Fruit fly (Drosophila melanogaster) whole organism, embryonic: ENCODE results near the gene CG8281.

Experiments
- Asciz ChIP-seq: fragments of 200-800 bp; sonication (Bioruptor generic); optimal IDR thresholded peaks from 2 replicates; lab custom pipeline; 2017; ENCODE audit warnings: missing biosample characterization, mild to moderate bottlenecking, missing genetic modification characterization, missing genetic modification reagents
- B-H2 ChIP-seq: fragments of 200-800 bp; sonication (Bioruptor generic); optimal IDR thresholded peaks from 2 replicates; lab custom pipeline; 2018; ENCODE audit warnings: missing biosample characterization, mild to moderate bottlenecking, missing genetic modification characterization
- CG10147 ChIP-seq: fragments of 200-800 bp; sonication (Bioruptor generic); optimal IDR thresholded peaks from 2 replicates; lab custom pipeline; 2019; ENCODE audit warnings: missing biosample characterization, mild to moderate bottlenecking, missing genetic modification characterization, moderate library complexity
- CG11456 ChIP-seq: fragments of 200-800 bp; sonication (Bioruptor generic); IDR thresholded peaks from 3 replicates; pipeline ENCODE4 v1.3.6; 2022; ENCODE audit warnings: missing biosample characterization, missing genetic modification characterization
- CG11695 ChIP-seq: fragments of 200-800 bp; sonication (Bioruptor generic); IDR thresholded peaks from 3 replicates; pipeline ENCODE4 v1.3.6; 2022; ENCODE audit warnings: missing biosample characterization, missing genetic modification characterization
- CG12219 ChIP-seq: fragments of 200-800 bp; sonication (Bioruptor generic); optimal IDR thresholded peaks from 3 replicates; lab custom pipeline; 2018; ENCODE audit warnings: missing biosample characterization, mild to moderate bottlenecking, missing genetic modification characterization
- CG12744 ChIP-seq: fragments of 200-800 bp; sonication (Bioruptor generic); optimal IDR thresholded peaks from 2 replicates; lab custom pipeline; 2016; ENCODE audit warnings: missing biosample characterization, missing genetic modification characterization
- CG13424 ChIP-seq: fragments of 200-800 bp; sonication (Bioruptor generic); optimal IDR thresholded peaks from 2 replicates; lab custom pipeline; 2019; ENCODE audit warnings: missing biosample characterization, mild to moderate bottlenecking, missing genetic modification characterization, moderate library complexity
- CG13894 ChIP-seq: fragments of 200-800 bp; sonication (Bioruptor generic); optimal IDR thresholded peaks from 3 replicates; lab custom pipeline; 2018; ENCODE audit warnings: missing biosample characterization, mild to moderate bottlenecking, missing genetic modification characterization, moderate library complexity
- CG17359 ChIP-seq: fragments of 200-800 bp; sonication (Bioruptor generic); optimal IDR thresholded peaks from 3 replicates; lab custom pipeline; 2018; ENCODE audit warnings: missing biosample characterization, mild to moderate bottlenecking, missing genetic modification characterization, moderate library complexity
- CG17829 ChIP-seq: fragments of 200-800 bp; optimal IDR thresholded peaks from 2 replicates; lab custom pipeline; 2019; ENCODE audit warnings: missing biosample characterization, mild to moderate bottlenecking, missing genetic modification characterization, moderate library complexity
- CG31224 ChIP-seq: fragments of 200-800 bp; sonication (Bioruptor generic); IDR thresholded peaks from 2 replicates; pipeline ENCODE4 v1.3.6; 2022; ENCODE audit warnings: missing biosample characterization, missing genetic modification characterization
- CG31441 ChIP-seq: fragments of 200-800 bp; sonication (Bioruptor generic); IDR thresholded peaks from 2 replicates; pipeline ENCODE4 v1.3.6; 2022; ENCODE audit warnings: missing biosample characterization, missing genetic modification characterization
- CG3281 ChIP-seq: fragments of 200-800 bp; sonication (Bioruptor generic); optimal IDR thresholded peaks from 3 replicates; lab custom pipeline; 2017; ENCODE audit warnings: missing biosample characterization, mild to moderate bottlenecking, missing genetic modification characterization
- CG34224 ChIP-seq: fragments of 200-800 bp; sonication (Bioruptor generic); IDR thresholded peaks from 3 replicates; pipeline ENCODE4 v1.3.6; 2022; ENCODE audit warnings: missing biosample characterization, missing genetic modification characterization; ENCODE audit not compliant: partially characterized antibody
- CG4820 ChIP-seq: fragments of 200-800 bp; sonication (Bioruptor generic); optimal IDR thresholded peaks from 3 replicates; lab custom pipeline; 2016; ENCODE audit warnings: missing biosample characterization, missing genetic modification characterization
- CG5953 ChIP-seq: fragments of 200-800 bp; sonication (Bioruptor generic); IDR thresholded peaks from 2 replicates; pipeline ENCODE4 v1.3.6; 2022; ENCODE audit warnings: missing biosample characterization, missing genetic modification characterization
- CG6854 ChIP-seq: fragments of 200-800 bp; sonication (Bioruptor generic); optimal IDR thresholded peaks from 3 replicates; lab custom pipeline; 2017; ENCODE audit warnings: missing biosample characterization, mild to moderate bottlenecking, missing genetic modification characterization
- CG7839 ChIP-seq: fragments of 200-800 bp; sonication (Bioruptor generic); optimal IDR thresholded peaks from 3 replicates; lab custom pipeline; 2018; ENCODE audit warnings: missing biosample characterization, mild to moderate bottlenecking, missing genetic modification characterization, moderate library complexity
- CG7987 ChIP-seq: fragments of 200-800 bp; sonication (Bioruptor generic); optimal IDR thresholded peaks from 2 replicates; lab custom pipeline; 2018; ENCODE audit warnings: missing biosample characterization, mild to moderate bottlenecking, missing genetic modification characterization, moderate library complexity
- CG9932 ChIP-seq: fragments of 200-800 bp; sonication (Bioruptor generic); IDR thresholded peaks from 2 replicates; pipeline ENCODE4 v1.3.6; 2022; ENCODE audit warnings: missing biosample characterization, missing genetic modification characterization
- Dp ChIP-seq: fragments of 200-800 bp; sonication (Bioruptor generic); optimal IDR thresholded peaks from 2 replicates; lab custom pipeline; 2018; ENCODE audit warnings: missing biosample characterization, mild to moderate bottlenecking, missing genetic modification characterization, moderate library complexity
- Ets65A ChIP-seq: fragments of 200-800 bp; sonication (Bioruptor generic); peaks from one replicate; lab custom pipeline; 2016; ENCODE audit warnings: missing biosample characterization, missing genetic modification characterization
- Fer2 ChIP-seq: fragments of 200-800 bp; sonication (Bioruptor generic); optimal IDR thresholded peaks from 2 replicates; lab custom pipeline; 2018; ENCODE audit warnings: missing biosample characterization, mild to moderate bottlenecking, missing genetic modification characterization, moderate library complexity
- H2.0 ChIP-seq: fragments of 200-800 bp; sonication (Bioruptor generic); IDR thresholded peaks from 2 replicates; pipeline ENCODE4 v1.3.6; 2022; ENCODE audit warnings: missing biosample characterization, missing genetic modification characterization
- Hand ChIP-seq: fragments of 200-800 bp; sonication (Bioruptor generic); optimal IDR thresholded peaks from 2 replicates; lab custom pipeline; 2017; ENCODE audit warnings: mild to moderate bottlenecking, missing biosample characterization, missing genetic modification reagents, missing genetic modification characterization
- MESR4 ChIP-seq: fragments of 200-800 bp; sonication (Bioruptor generic); optimal IDR thresholded peaks from 2 replicates; lab custom pipeline; 2018; ENCODE audit warnings: missing biosample characterization, mild to moderate bottlenecking, missing genetic modification characterization, moderate library complexity
- Med ChIP-seq: fragments of 200-800 bp; sonication (Bioruptor generic); peaks from one replicate; lab custom pipeline; 2016; ENCODE audit warnings: missing biosample characterization, missing genetic modification characterization, mild to moderate bottlenecking, inconsistent platforms, moderate library complexity
- Nf-YC ChIP-seq: fragments of 200-800 bp; optimal IDR thresholded peaks from 3 replicates; lab custom pipeline; 2019; ENCODE audit warnings: missing biosample characterization, mild to moderate bottlenecking, missing genetic modification characterization, moderate library complexity
- NfI ChIP-seq: fragments of 200-800 bp; sonication (Bioruptor generic); optimal IDR thresholded peaks from 3 replicates; lab custom pipeline; 2018; ENCODE audit warnings: missing biosample characterization, mild to moderate bottlenecking, missing genetic modification characterization, moderate library complexity
- Pdp1 ChIP-seq, 2 experiments: fragments of 200-800 bp; sonication (Bioruptor generic); optimal IDR thresholded peaks; 3 replicates each; lab custom pipeline; 2016; ENCODE audit warnings: missing biosample characterization in 2 of 2, missing genetic modification characterization in 2 of 2, mild to moderate bottlenecking in 1 of 2, moderate library complexity in 1 of 2
- TFAM ChIP-seq: fragments of 200-800 bp; sonication (Bioruptor generic); optimal IDR thresholded peaks from 2 replicates; lab custom pipeline; 2017; ENCODE audit warnings: missing biosample characterization, missing genetic modification characterization, inconsistent platforms
- abd-A ChIP-seq: fragments of 200-800 bp; sonication (Bioruptor generic); optimal IDR thresholded peaks from 3 replicates; lab custom pipeline; 2019; ENCODE audit warnings: missing biosample characterization, mild to moderate bottlenecking, missing genetic modification characterization, moderate library complexity
- caup ChIP-seq: fragments of 200-800 bp; sonication (Bioruptor generic); optimal IDR thresholded peaks from 3 replicates; lab custom pipeline; 2017; ENCODE audit warnings: missing biosample characterization, mild to moderate bottlenecking, missing genetic modification characterization, moderate library complexity; ENCODE audit not compliant: severe bottlenecking
- chinmo ChIP-seq: fragments of 200-800 bp; sonication (Bioruptor generic); IDR thresholded peaks from 4 replicates; pipeline ENCODE4 v1.3.6; 2022; ENCODE audit warnings: missing biosample characterization, missing genetic modification characterization; ENCODE audit not compliant: partially characterized antibody
- dmrt99B ChIP-seq: fragments of 200-800 bp; sonication (Bioruptor generic); optimal IDR thresholded peaks from 2 replicates; lab custom pipeline; 2018; ENCODE audit warnings: missing biosample characterization, mild to moderate bottlenecking, missing genetic modification characterization, moderate library complexity
- gcm ChIP-seq: fragments of 200-800 bp; sonication (Bioruptor generic); optimal IDR thresholded peaks from 2 replicates; lab custom pipeline; 2019; ENCODE audit warnings: missing biosample characterization, mild to moderate bottlenecking, missing genetic modification characterization, moderate library complexity
- gfzf ChIP-seq: fragments of 200-800 bp; sonication (Bioruptor generic); optimal IDR thresholded peaks from 2 replicates; lab custom pipeline; 2016; ENCODE audit warnings: missing biosample characterization, mild to moderate bottlenecking, missing genetic modification characterization, moderate library complexity
- hbn ChIP-seq: fragments of 200-800 bp; sonication (Bioruptor generic); IDR thresholded peaks from 2 replicates; pipeline ENCODE4 v1.3.6; 2022; ENCODE audit warnings: missing biosample characterization, missing genetic modification characterization; ENCODE audit not compliant: partially characterized antibody
- lmd ChIP-seq: fragments of 200-800 bp; sonication (Bioruptor generic); IDR thresholded peaks from 2 replicates; pipeline ENCODE4 v1.3.6; 2022; ENCODE audit warnings: missing biosample characterization, missing genetic modification characterization
- nau ChIP-seq: fragments of 200-800 bp; sonication (Bioruptor generic); optimal IDR thresholded peaks from 3 replicates; lab custom pipeline; 2017; ENCODE audit warnings: missing biosample characterization, mild to moderate bottlenecking, missing genetic modification characterization, missing genetic modification reagents
- nerfin-2 ChIP-seq: fragments of 200-800 bp; sonication (Bioruptor generic); IDR thresholded peaks from 2 replicates; pipeline ENCODE4 v1.3.6; 2022; ENCODE audit warnings: missing biosample characterization, missing genetic modification characterization; ENCODE audit not compliant: partially characterized antibody
- nom ChIP-seq: fragments of 200-800 bp; sonication (Bioruptor generic); optimal IDR thresholded peaks from 2 replicates; lab custom pipeline; 2017; ENCODE audit warnings: missing biosample characterization, missing genetic modification characterization, mild to moderate bottlenecking, moderate library complexity, missing genetic modification reagents
- pzg ChIP-seq: fragments of 200-800 bp; sonication (Bioruptor generic); optimal IDR thresholded peaks from 3 replicates; lab custom pipeline; 2018; ENCODE audit warnings: missing biosample characterization, mild to moderate bottlenecking, missing genetic modification characterization, moderate library complexity
- stwl ChIP-seq: fragments of 200-800 bp; sonication (Bioruptor generic); optimal IDR thresholded peaks from 3 replicates; lab custom pipeline; 2018; ENCODE audit warnings: missing biosample characterization, mild to moderate bottlenecking, missing genetic modification characterization, moderate library complexity
- trem ChIP-seq: fragments of 200-800 bp; optimal IDR thresholded peaks from 3 replicates; lab custom pipeline; 2019; ENCODE audit warnings: missing biosample characterization, mild to moderate bottlenecking, missing genetic modification characterization, moderate library complexity
- trh ChIP-seq: fragments of 200-800 bp; sonication (Bioruptor generic); optimal IDR thresholded peaks from 2 replicates; lab custom pipeline; 2016; ENCODE audit warnings: missing biosample characterization, missing genetic modification characterization

CG8281 gene

DNA sequence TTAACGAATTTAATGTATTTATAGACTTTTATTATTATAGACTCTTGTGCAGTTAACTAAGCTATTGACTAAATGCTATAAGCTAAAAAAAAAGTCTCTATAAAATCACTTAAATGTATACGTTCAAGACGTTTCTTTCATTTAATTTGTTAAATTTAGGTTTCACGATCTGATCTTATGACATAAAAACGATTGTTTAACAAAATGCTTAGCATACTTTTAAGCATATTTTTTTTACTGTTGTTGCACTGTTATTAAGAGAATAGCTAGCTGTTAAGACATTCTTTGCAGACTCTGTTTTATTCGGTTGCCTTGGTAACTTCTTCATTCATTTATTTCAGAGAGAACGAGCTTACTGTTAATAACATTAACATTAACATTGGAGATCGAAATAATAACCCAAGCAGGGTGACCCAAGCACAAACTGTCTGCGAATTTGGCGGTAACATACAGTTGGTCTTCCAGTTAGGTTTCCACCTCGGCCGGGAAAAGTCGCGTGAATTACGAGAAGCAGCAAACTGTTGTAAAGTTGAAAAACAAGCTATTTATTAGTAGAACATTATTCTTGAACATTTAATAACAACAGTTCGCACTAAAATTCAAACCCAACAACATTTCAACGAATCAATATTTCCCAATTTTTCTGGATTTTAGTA, 43.6 kb upstream of the CG8281 start, which contains the start of gene CG32365 (continued):
- TF ChIP-seq nerfin-2 (GFP tag; lab: Robert Waterston, UW) (0 out of 2 replicates have a peak, but pooled peaks have one; percentile 14), CG31441 (peak; percentile 14; the same call in 1 of the 2 replicates), CG4820 (GFP tag; lab: Kevin White, UChicago) (no peak), chinmo (GFP tag; lab: Robert Waterston, UW) (peak; percentile 68; the same call in 1 of the 4 replicates), abd-A (peak; percentile 45), stwl (tag; lab: Kevin White, UChicago) (peak; percentile 77), gfzf (peak; percentile 25), Nf-YC (tag; lab: Kevin White, UChicago) (peak; percentile 14), TFAM (GFP tag; lab: Kevin White, UChicago) (no peak), Ets65A (GFP tag; lab: Kevin White, UChicago) (no peak), CG12744 (GFP tag; lab: Kevin White, UChicago) (no peak), Dp (GFP tag; lab: Kevin White, UChicago) (peak; percentile 62), nom (GFP tag; lab: Kevin White, UChicago) (peak; percentile 51), CG12219 (GFP tag; lab: Kevin White, UChicago) (peak; percentile 28), trh (no peak), CG5953 (GFP tag; lab: Robert Waterston, UW) (0 out of 2 replicates have a peak, but pooled peaks have one; percentile 6), Fer2 (no peak), CG13424 (tag; lab: Kevin White, UChicago) (peak; percentile 4), NfI (peak; percentile 23), gcm (GFP tag; lab: Kevin White, UChicago) (peak; percentile 6), Med (peak; percentile 88), CG13894 (tag; lab: Kevin White, UChicago) (peak; percentile 45), Pdp1 (GFP tag; optimal IDR thresholded peaks at IDR 0.05; lab: Kevin White, UChicago) (peak in 1 of 2 experiments; percentile 47), hbn (no peak), trem (peak; percentile 5), B-H2 (peak; percentile 26), caup (GFP tag; lab: Kevin White, UChicago) (peak; percentile 19), MESR4 (GFP tag; lab: Kevin White, UChicago) (no peak), CG31224 (GFP tag; lab: Robert Waterston, UW) (0 out of 2 replicates have a peak, but pooled peaks have one; percentile 22), CG17829 (tag; lab: Kevin White, UChicago) (peak; percentile 27), CG34224 (GFP tag; lab: Robert Waterston, UW) (0 out of 3 replicates have a peak, but pooled peaks have one; percentile 45), CG9932 (peak; percentile 17; the same call in 1 of the 2 replicates), CG17359 (tag; lab: Kevin White, UChicago) (peak; percentile 42), CG11456 (no peak), CG6854 (GFP tag; lab: Kevin White, UChicago) (peak; percentile 5), CG7987 (peak; percentile 4), nau (GFP tag; lab: Kevin White, UChicago) (peak; percentile 42), Hand (GFP tag; lab: Kevin White, UChicago) (no peak), CG11695 (GFP tag; lab: Robert Waterston, UW) (peak; percentile 6; the same call in 1 of the 3 replicates), CG10147 (GFP tag; lab: Kevin White, UChicago) (peak; percentile 7), pzg (GFP tag; lab: Kevin White, UChicago) (peak; percentile 30), dmrt99B (tag; lab: Kevin White, UChicago) (peak; percentile 21), CG3281 (GFP tag; lab: Kevin White, UChicago) (peak; percentile 23), Asciz (GFP tag; lab: Kevin White, UChicago) (peak; percentile 7), H2.0 (GFP tag; lab: Robert Waterston, UW) (no peak), lmd (GFP tag; lab: Robert Waterston, UW) (no peak), CG7839 (peak; percentile 4)
